Fruit fly (Drosophila melanogaster) whole organism, embryonic: Measurements from ENCODE around the gene CG31468.

Experiments
- Abd-B ChIP-seq: fragments of 200-800 bp; sonication (Bioruptor generic); optimal IDR thresholded peaks from 2 replicates; lab custom pipeline; 2018; ENCODE audit warnings: missing biosample characterization, mild to moderate bottlenecking, missing genetic modification characterization, moderate library complexity
- Ada2b ChIP-seq: fragments of 200-800 bp; sonication (Bioruptor generic); IDR thresholded peaks from 2 replicates; pipeline ENCODE4 v1.3.6; 2022; ENCODE audit warnings: missing biosample characterization, missing genetic modification characterization
- Asciz ChIP-seq: fragments of 200-800 bp; sonication (Bioruptor generic); optimal IDR thresholded peaks from 2 replicates; lab custom pipeline; 2017; ENCODE audit warnings: missing biosample characterization, mild to moderate bottlenecking, missing genetic modification characterization, missing genetic modification reagents
- BtbVII ChIP-seq: fragments of 200-800 bp; sonication (Bioruptor generic); optimal IDR thresholded peaks from 3 replicates; lab custom pipeline; 2017; ENCODE audit warnings: missing biosample characterization, mild to moderate bottlenecking, missing genetic modification characterization
- CG10979 ChIP-seq: fragments of 200-800 bp; sonication (Bioruptor generic); optimal IDR thresholded peaks from 2 replicates; lab custom pipeline; 2018; ENCODE audit warnings: missing biosample characterization, mild to moderate bottlenecking, missing genetic modification characterization, moderate library complexity
- CG11723 ChIP-seq: fragments of 200-800 bp; sonication (Bioruptor generic); optimal IDR thresholded peaks from 2 replicates; lab custom pipeline; 2017; ENCODE audit warnings: missing biosample characterization, mild to moderate bottlenecking, missing genetic modification characterization
- CG13624 ChIP-seq: fragments of 200-800 bp; sonication (Bioruptor generic); optimal IDR thresholded peaks from 2 replicates; lab custom pipeline; 2016; ENCODE audit warnings: missing biosample characterization, missing genetic modification characterization
- CG13894 ChIP-seq: fragments of 200-800 bp; sonication (Bioruptor generic); optimal IDR thresholded peaks from 3 replicates; lab custom pipeline; 2018; ENCODE audit warnings: missing biosample characterization, mild to moderate bottlenecking, missing genetic modification characterization, moderate library complexity
- CG14667 ChIP-seq: fragments of 200-800 bp; sonication (Bioruptor generic); IDR thresholded peaks from 2 replicates; pipeline ENCODE4 v1.3.6; 2022; ENCODE audit warnings: missing biosample characterization, missing genetic modification characterization
- CG15073 ChIP-seq: fragments of 200-800 bp; sonication (Bioruptor generic); optimal IDR thresholded peaks from 2 replicates; lab custom pipeline; 2016; ENCODE audit warnings: missing biosample characterization, missing genetic modification characterization
- CG15269 ChIP-seq: fragments of 200-800 bp; sonication (Bioruptor generic); optimal IDR thresholded peaks from 2 replicates; lab custom pipeline; 2018; ENCODE audit warnings: missing biosample characterization, mild to moderate bottlenecking, missing genetic modification characterization, moderate library complexity
- CG17328 ChIP-seq: fragments of 200-800 bp; sonication (Bioruptor generic); IDR thresholded peaks from 2 replicates; pipeline ENCODE4 v1.3.6; 2022; ENCODE audit warnings: missing biosample characterization, missing genetic modification characterization
- CG18764 ChIP-seq: fragments of 200-800 bp; sonication (Bioruptor generic); optimal IDR thresholded peaks from 3 replicates; lab custom pipeline; 2016; ENCODE audit warnings: missing biosample characterization, missing genetic modification characterization
- CG2199 ChIP-seq: fragments of 200-800 bp; sonication (Bioruptor generic); IDR thresholded peaks from 3 replicates; pipeline ENCODE4 v1.3.6; 2022; ENCODE audit warnings: missing biosample characterization, missing genetic modification characterization
- CG2875 ChIP-seq: fragments of 200-800 bp; sonication (Bioruptor generic); optimal IDR thresholded peaks from 2 replicates; lab custom pipeline; 2017; ENCODE audit warnings: missing biosample characterization, mild to moderate bottlenecking, missing genetic modification characterization, missing genetic modification reagents
- CG31224 ChIP-seq: fragments of 200-800 bp; sonication (Bioruptor generic); IDR thresholded peaks from 2 replicates; pipeline ENCODE4 v1.3.6; 2022; ENCODE audit warnings: missing biosample characterization, missing genetic modification characterization
- CG34376 ChIP-seq: fragments of 200-800 bp; sonication (Bioruptor generic); optimal IDR thresholded peaks from 2 replicates; lab custom pipeline; 2018; ENCODE audit warnings: missing biosample characterization, mild to moderate bottlenecking, missing genetic modification characterization
- CG3847 ChIP-seq: fragments of 200-800 bp; sonication (Bioruptor generic); IDR thresholded peaks from 2 replicates; pipeline ENCODE4 v1.3.6; 2022; ENCODE audit warnings: missing biosample characterization, missing genetic modification characterization
- CG7271 ChIP-seq: fragments of 200-800 bp; sonication (Bioruptor generic); optimal IDR thresholded peaks from 2 replicates; lab custom pipeline; 2018; ENCODE audit warnings: missing biosample characterization, mild to moderate bottlenecking, missing genetic modification characterization, moderate library complexity
- CG7987 ChIP-seq: fragments of 200-800 bp; sonication (Bioruptor generic); optimal IDR thresholded peaks from 2 replicates; lab custom pipeline; 2018; ENCODE audit warnings: missing biosample characterization, mild to moderate bottlenecking, missing genetic modification characterization, moderate library complexity
- CG8478 ChIP-seq: fragments of >200 bp; optimal IDR thresholded peaks from 2 replicates; lab custom pipeline; 2018
- Chrac-16 ChIP-seq: fragments of 200-800 bp; sonication (Bioruptor generic); optimal IDR thresholded peaks from 3 replicates; lab custom pipeline; 2016; ENCODE audit warnings: missing biosample characterization, missing genetic modification characterization
- Dbx ChIP-seq: fragments of 200-800 bp; sonication (Bioruptor generic); IDR thresholded peaks from 3 replicates; pipeline ENCODE4 v1.3.6; 2022; ENCODE audit warnings: missing biosample characterization, missing genetic modification characterization
- Dip3 ChIP-seq: fragments of 200-800 bp; sonication (Bioruptor generic); optimal IDR thresholded peaks from 3 replicates; lab custom pipeline; 2016; ENCODE audit warnings: missing biosample characterization, missing genetic modification characterization
- Doc2 ChIP-seq: fragments of 200-800 bp; sonication (Bioruptor generic); IDR thresholded peaks from 2 replicates; pipeline ENCODE4 v1.3.6; 2022; ENCODE audit warnings: missing biosample characterization, missing genetic modification characterization
- Fer3 ChIP-seq: fragments of 200-800 bp; sonication (Bioruptor generic); optimal IDR thresholded peaks from 2 replicates; lab custom pipeline; 2018; ENCODE audit warnings: missing biosample characterization, mild to moderate bottlenecking, missing genetic modification characterization, moderate library complexity
- HLHmδ ChIP-seq: fragments of 200-800 bp; sonication (Bioruptor generic); optimal IDR thresholded peaks from 2 replicates; lab custom pipeline; 2018; ENCODE audit warnings: missing biosample characterization, mild to moderate bottlenecking, missing genetic modification characterization, moderate library complexity
- Hey ChIP-seq: fragments of 200-800 bp; sonication (Bioruptor generic); optimal IDR thresholded peaks from 3 replicates; lab custom pipeline; 2018; ENCODE audit warnings: missing biosample characterization, mild to moderate bottlenecking, missing genetic modification characterization
- Jarid2 ChIP-seq: fragments of 200-800 bp; sonication (Bioruptor generic); optimal IDR thresholded peaks from 3 replicates; lab custom pipeline; 2017; ENCODE audit warnings: mild to moderate bottlenecking, missing biosample characterization, missing genetic modification reagents, missing genetic modification characterization
- MTF-1 ChIP-seq: fragments of 200-800 bp; sonication (Bioruptor generic); optimal IDR thresholded peaks from 2 replicates; lab custom pipeline; 2018; ENCODE audit warnings: missing biosample characterization, mild to moderate bottlenecking, missing genetic modification characterization, borderline replicate concordance
- Mes4 ChIP-seq: fragments of 200-800 bp; sonication (Bioruptor generic); optimal IDR thresholded peaks from 2 replicates; lab custom pipeline; 2016; ENCODE audit warnings: missing biosample characterization, missing genetic modification characterization
- Spps ChIP-seq: fragments of 200-800 bp; sonication (Bioruptor generic); optimal IDR thresholded peaks from 2 replicates; lab custom pipeline; 2018; ENCODE audit warnings: missing biosample characterization, mild to moderate bottlenecking, missing genetic modification characterization
- Sry-β ChIP-seq: fragments of 200-800 bp; sonication (Bioruptor generic); optimal IDR thresholded peaks from 2 replicates; lab custom pipeline; 2018; ENCODE audit warnings: missing biosample characterization, mild to moderate bottlenecking, missing genetic modification characterization, moderate library complexity
- Trl ChIP-seq, 3 experiments: fragments of >200 bp in 2 of 3; fragments of 200-800 bp in 1 of 3; sonication (Bioruptor generic) in 1 of 3; optimal IDR thresholded peaks; 2 replicates in 1 of 3; 3 replicates in 2 of 3; lab custom pipeline; 2016 to 2017; ENCODE audit warnings: missing biosample characterization in 1 of 3, missing genetic modification characterization in 1 of 3
- YL-1 ChIP-seq: fragments of 200-800 bp; sonication (Bioruptor generic); optimal IDR thresholded peaks from 3 replicates; lab custom pipeline; 2017; ENCODE audit warnings: missing biosample characterization, mild to moderate bottlenecking, missing genetic modification characterization
- ab ChIP-seq: fragments of 200-800 bp; sonication (Bioruptor generic); optimal IDR thresholded peaks from 2 replicates; lab custom pipeline; 2016; ENCODE audit warnings: missing biosample characterization, missing genetic modification characterization
- al ChIP-seq: fragments of 200-800 bp; sonication (Bioruptor generic); IDR thresholded peaks from 2 replicates; pipeline ENCODE4 v1.3.6; 2022; ENCODE audit warnings: missing biosample characterization, missing genetic modification characterization
- bab2 ChIP-seq: fragments of 200-800 bp; sonication (Bioruptor generic); optimal IDR thresholded peaks from 2 replicates; lab custom pipeline; 2016; ENCODE audit warnings: missing biosample characterization, missing genetic modification characterization
- dan ChIP-seq: fragments of 200-800 bp; sonication (Bioruptor generic); IDR thresholded peaks from 2 replicates; pipeline ENCODE4 v1.3.6; 2022; ENCODE audit warnings: missing biosample characterization, missing genetic modification characterization
- dysf ChIP-seq: fragments of 200-800 bp; sonication (Bioruptor generic); IDR thresholded peaks from 3 replicates; pipeline ENCODE4 v1.3.6; 2022; ENCODE audit warnings: missing biosample characterization, missing genetic modification characterization
- ems ChIP-seq: fragments of 200-800 bp; sonication (Bioruptor generic); optimal IDR thresholded peaks from 3 replicates; lab custom pipeline; 2016; ENCODE audit warnings: missing biosample characterization, missing genetic modification characterization
- hkb ChIP-seq, 2 experiments: fragments of 200-800 bp in 1 of 2; fragments of >200 bp in 1 of 2; sonication (Bioruptor generic) in 1 of 2; IDR thresholded peaks in 1 of 2; optimal IDR thresholded peaks in 1 of 2; 2 replicates each; pipeline versions ENCODE4 v1.3.6 to Lab custom; 2017 to 2022; ENCODE audit warnings: missing biosample characterization in 1 of 2, missing genetic modification characterization in 1 of 2
- knrl ChIP-seq: fragments of 200-800 bp; sonication (Bioruptor generic); IDR thresholded peaks from 3 replicates; pipeline ENCODE4 v1.3.6; 2022; ENCODE audit warnings: missing biosample characterization, missing genetic modification characterization; ENCODE audit not compliant: partially characterized antibody
- nerfin-2 ChIP-seq: fragments of 200-800 bp; sonication (Bioruptor generic); IDR thresholded peaks from 2 replicates; pipeline ENCODE4 v1.3.6; 2022; ENCODE audit warnings: missing biosample characterization, missing genetic modification characterization; ENCODE audit not compliant: partially characterized antibody
- odd ChIP-seq: fragments of 200-800 bp; sonication (Bioruptor generic); optimal IDR thresholded peaks from 2 replicates; lab custom pipeline; 2017; ENCODE audit warnings: missing biosample characterization, mild to moderate bottlenecking, missing genetic modification characterization
- p53 ChIP-seq: fragments of 200-800 bp; sonication (Bioruptor generic); optimal IDR thresholded peaks from 2 replicates; lab custom pipeline; 2016; ENCODE audit warnings: missing biosample characterization, missing genetic modification characterization
- phol ChIP-seq: fragments of 200-800 bp; sonication (Bioruptor generic); optimal IDR thresholded peaks from 3 replicates; lab custom pipeline; 2018; ENCODE audit warnings: missing biosample characterization, mild to moderate bottlenecking, missing genetic modification characterization, moderate library complexity
- tna ChIP-seq: fragments of 200-800 bp; sonication (Bioruptor generic); IDR thresholded peaks from 2 replicates; pipeline ENCODE4 v1.3.6; 2022; ENCODE audit warnings: missing biosample characterization, missing genetic modification characterization; ENCODE audit not compliant: partially characterized antibody
- unc-4 ChIP-seq: fragments of 200-800 bp; sonication (Bioruptor generic); IDR thresholded peaks from 2 replicates; pipeline ENCODE4 v1.3.6; 2022; ENCODE audit warnings: missing biosample characterization, missing genetic modification characterization; ENCODE audit not compliant: partially characterized antibody
- vfl ChIP-seq: fragments of 200-800 bp; sonication (Bioruptor generic); optimal IDR thresholded peaks from 2 replicates; lab custom pipeline; 2016; ENCODE audit warnings: missing biosample characterization, missing genetic modification characterization
- yki ChIP-seq: fragments of >200 bp; optimal IDR thresholded peaks from 3 replicates; lab custom pipeline; 2018

CG31468 gene

dm6 chr3R:23729066-23729465, 28.9 kb upstream of the CG31468 start (continued):
- TF ChIP-seq Jarid2 (no peak), CG15269 (peak; percentile 27), MTF-1 (GFP tag; lab: Kevin White, UChicago) (peak; percentile 60), dan (GFP tag; lab: Robert Waterston, UW) (no peak), CG15073 (GFP tag; lab: Kevin White, UChicago) (no peak), CG3847 (GFP tag; lab: Robert Waterston, UW) (no peak), Ada2b (GFP tag; lab: Robert Waterston, UW) (no peak), YL-1 (GFP tag; lab: Kevin White, UChicago) (peak; percentile 23), CG8478 (lab: Kevin White, UChicago) (no peak), BtbVII (GFP tag; lab: Kevin White, UChicago) (peak; percentile 77), CG17328 (GFP tag; lab: Robert Waterston, UW) (no peak), tna (no peak), CG10979 (tag; lab: Kevin White, UChicago) (no peak), Doc2 (GFP tag; lab: Robert Waterston, UW) (no peak), Chrac-16 (no peak), CG2875 (GFP tag; lab: Kevin White, UChicago) (no peak), CG31224 (GFP tag; lab: Robert Waterston, UW) (no peak), yki (no peak), CG18764 (GFP tag; lab: Kevin White, UChicago) (no peak), CG11723 (GFP tag; lab: Kevin White, UChicago) (no peak), hkb (optimal IDR thresholded peaks at IDR 0.05; lab: Kevin White, UChicago) (no peak), hkb (GFP tag; IDR thresholded peaks at IDR 0.05; lab: Robert Waterston, UW) (peak; percentile 54; the same call in 1 of the 2 replicates), bab2 (GFP tag; lab: Kevin White, UChicago) (no peak), Hey (tag; lab: Kevin White, UChicago) (peak; percentile 57), CG13894 (tag; lab: Kevin White, UChicago) (peak; percentile 73), ab (GFP tag; lab: Kevin White, UChicago) (no peak), Mes4 (GFP tag; lab: Kevin White, UChicago) (no peak), Asciz (GFP tag; lab: Kevin White, UChicago) (peak; percentile 45), phol (no peak), dysf (GFP tag; lab: Robert Waterston, UW) (no peak), HLHmδ (GFP tag; lab: Kevin White, UChicago) (peak; percentile 56), CG7987 (GFP tag; lab: Kevin White, UChicago) (peak; percentile 65), knrl (GFP tag; lab: Robert Waterston, UW) (no peak), Abd-B (GFP tag; lab: Kevin White, UChicago) (no peak), p53 (GFP tag; lab: Kevin White, UChicago) (no peak), nerfin-2 (GFP tag; lab: Robert Waterston, UW) (no peak), vfl (peak; percentile 3), CG13624 (no peak), CG7271 (no peak), Fer3 (tag; lab: Kevin White, UChicago) (peak; percentile 47), odd (GFP tag; lab: Kevin White, UChicago) (peak; percentile 64), Spps (tag; lab: Kevin White, UChicago) (no peak), unc-4 (GFP tag; lab: Robert Waterston, UW) (no peak), Dbx (GFP tag; lab: Robert Waterston, UW) (0 out of 3 replicates have a peak, but pooled peaks have one; percentile 17), Trl (optimal IDR thresholded peaks at IDR 0.05; lab: Kevin White, UChicago) (no peak), Trl (GFP tag; optimal IDR thresholded peaks at IDR 0.05; lab: Kevin White, UChicago) (no peak), Sry-β (GFP tag; lab: Kevin White, UChicago) (no peak), ems (GFP tag; lab: Kevin White, UChicago) (peak; percentile 26), CG34376 (peak; percentile 79), CG2199 (GFP tag; lab: Robert Waterston, UW) (no peak), al (GFP tag; lab: Robert Waterston, UW) (no peak), CG14667 (GFP tag; lab: Robert Waterston, UW) (no peak), Dip3 (GFP tag; lab: Kevin White, UChicago) (no peak)
